Fruit fly (Drosophila melanogaster) whole organism, wandering third instar larva: ENCODE measurements around the gene c12.1.

ENCODE experiments used
- Dfd ChIP-seq: fragments of >200 bp; optimal IDR thresholded peaks from 2 replicates; lab custom pipeline; 2017; ENCODE audit warnings: missing biosample characterization, missing genetic modification characterization
- Hr83 ChIP-seq: fragments of 200-300 bp; sonication (Bioruptor generic); optimal IDR thresholded peaks from 2 replicates; lab custom pipeline; 2016; ENCODE audit warnings: missing biosample characterization, mild to moderate bottlenecking, missing genetic modification characterization, moderate library complexity; ENCODE audit not compliant: poor library complexity, severe bottlenecking
- Jra ChIP-seq: sonication (Bioruptor generic); optimal IDR thresholded peaks from 2 replicates; lab custom pipeline; 2016; ENCODE audit warnings: missing biosample characterization, missing genetic modification characterization
- N ChIP-seq: fragments of >200 bp; optimal IDR thresholded peaks from 2 replicates; lab custom pipeline; 2018; ENCODE audit warnings: missing biosample characterization, missing external identifiers, missing genetic modification characterization
- OdsH ChIP-seq: fragments of 200-800 bp; sonication (Bioruptor generic); optimal IDR thresholded peaks from 2 replicates; lab custom pipeline; 2016; ENCODE audit warnings: missing biosample characterization, mild to moderate bottlenecking, missing genetic modification characterization
- brk ChIP-seq: fragments of 200-800 bp; sonication (Bioruptor generic); optimal IDR thresholded peaks from 2 replicates; lab custom pipeline; 2016; ENCODE audit warnings: missing biosample characterization, mild to moderate bottlenecking, missing genetic modification characterization
- foxo ChIP-seq, 2 experiments: fragments of 200-800 bp; sonication (Bioruptor generic); optimal IDR thresholded peaks; 2 replicates in 1 of 2; 3 replicates in 1 of 2; lab custom pipeline; 2016 to 2017; ENCODE audit warnings: missing biosample characterization in 2 of 2, missing genetic modification characterization in 2 of 2
- h ChIP-seq: fragments of 200-800 bp; sonication (Bioruptor generic); optimal IDR thresholded peaks from 3 replicates; lab custom pipeline; 2016; ENCODE audit warnings: missing biosample characterization, mild to moderate bottlenecking, missing genetic modification characterization
- lola ChIP-seq: fragments of >200 bp; optimal IDR thresholded peaks from 2 replicates; lab custom pipeline; 2017; ENCODE audit warnings: missing biosample characterization, missing genetic modification characterization
- pan ChIP-seq: fragments of >200 bp; optimal IDR thresholded peaks from 2 replicates; lab custom pipeline; 2017
- psq ChIP-seq: fragments of 200-800 bp; sonication (Bioruptor generic); optimal IDR thresholded peaks from 3 replicates; lab custom pipeline; 2017; ENCODE audit warnings: missing biosample characterization, mild to moderate bottlenecking, missing genetic modification characterization, moderate library complexity
- tai ChIP-seq: sonication (Bioruptor generic); optimal IDR thresholded peaks from 2 replicates; lab custom pipeline; 2016; ENCODE audit warnings: missing biosample characterization, missing genetic modification characterization

DNA sequence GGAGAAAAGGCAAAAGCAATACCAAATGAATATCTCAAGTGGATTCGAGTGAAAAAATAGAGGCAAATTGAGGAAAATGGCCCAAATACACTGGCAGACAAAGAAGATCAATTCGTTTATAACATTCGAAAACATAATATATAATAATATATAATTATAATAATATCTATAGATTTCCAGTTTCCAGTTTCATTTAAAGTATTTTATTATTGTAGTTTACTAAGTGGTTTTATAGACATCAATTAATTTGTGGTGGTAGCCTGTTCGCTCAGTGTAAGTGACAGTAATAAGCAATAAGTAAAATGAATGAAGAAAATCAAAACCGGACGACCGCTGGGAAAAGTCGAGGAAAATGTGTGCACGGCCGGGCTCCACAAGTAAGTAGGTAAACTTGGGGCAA, 31.3 kb upstream of the c12.1 start:
- TF ChIP-seq Hr83 (no peak), tai (GFP tag; lab: Kevin White, UChicago) (no peak), h (GFP tag; lab: Kevin White, UChicago) (no peak), brk (GFP tag; lab: Kevin White, UChicago) (no peak), N (GFP tag; lab: Kevin White, UChicago) (no peak), Jra (GFP tag; lab: Kevin White, UChicago) (no peak), OdsH (no peak), foxo (GFP tag; optimal IDR thresholded peaks at IDR 0.05; lab: Kevin White, UChicago) (no peak), psq (GFP tag; lab: Kevin White, UChicago) (no peak), pan (lab: Kevin White, UChicago) (no peak), lola (GFP tag; lab: Kevin White, UChicago) (no peak), Dfd (GFP tag; lab: Kevin White, UChicago) (no peak)
